Worm (Caenorhabditis elegans) whole organism, young adult: ENCODE data around the gene lec-12.

Source experiments
- B0035.1 ChIP-seq: sonication (generic microtip); optimal IDR thresholded peaks from 2 replicates; lab custom pipeline; 2016; ENCODE audit warnings: missing genetic modification characterization, mild to moderate bottlenecking, missing compliant biosample characterization, missing genotype, missing genetic modification reagents
- F10E7.11 ChIP-seq: sonication (generic microtip); optimal IDR thresholded peaks from 2 replicates; lab custom pipeline; 2017; ENCODE audit warnings: mild to moderate bottlenecking, missing genetic modification characterization, moderate library complexity, missing compliant biosample characterization
- F22D6.2 ChIP-seq: sonication (generic microtip); optimal IDR thresholded peaks from 2 replicates; lab custom pipeline; 2016; ENCODE audit warnings: mild to moderate bottlenecking, missing genetic modification characterization, missing compliant biosample characterization
- F52B5.7 ChIP-seq: sonication (generic microtip); optimal IDR thresholded peaks from 2 replicates; lab custom pipeline; 2016; ENCODE audit warnings: mild to moderate bottlenecking, missing genetic modification characterization, missing compliant biosample characterization
- F57A8.1 ChIP-seq: fragments of 200-800 bp; sonication (Bioruptor generic); optimal IDR thresholded peaks from 2 replicates; lab custom pipeline; 2018; ENCODE audit warnings: mild to moderate bottlenecking, missing genetic modification characterization, moderate library complexity, missing compliant biosample characterization
- T07F8.4 ChIP-seq: sonication (generic microtip); optimal IDR thresholded peaks from 2 replicates; lab custom pipeline; 2016; ENCODE audit warnings: mild to moderate bottlenecking, missing genetic modification characterization, moderate library complexity, missing compliant biosample characterization
- Y53G8AR.9 ChIP-seq: fragments of 200-800 bp; sonication (Bioruptor generic); conservative IDR thresholded peaks from 2 replicates; pipeline ENCODE4 v1.3.6; 2022; ENCODE audit warnings: missing genetic modification reagents, missing genetic modification characterization, missing compliant biosample characterization
- Y67H2A.10 ChIP-seq: fragments of 200-800 bp; sonication (Bioruptor generic); conservative IDR thresholded peaks from 2 replicates; pipeline ENCODE4 v1.3.6; 2022; ENCODE audit warnings: missing genetic modification reagents, missing genetic modification characterization, missing compliant biosample characterization
- Y95B8A.8 ChIP-seq: fragments of 200-800 bp; sonication (Bioruptor generic); IDR thresholded peaks from 2 replicates; pipeline ENCODE4 v1.3.6; 2022; ENCODE audit warnings: missing genetic modification reagents, missing genetic modification characterization, missing compliant biosample characterization
- ZK185.1 ChIP-seq: sonication (generic microtip); optimal IDR thresholded peaks from 2 replicates; lab custom pipeline; 2016; ENCODE audit warnings: mild to moderate bottlenecking, missing genetic modification characterization, missing compliant biosample characterization; ENCODE audit not compliant: poor library complexity, severe bottlenecking
- akir-1 ChIP-seq: fragments of 200-800 bp; sonication (Bioruptor generic); optimal IDR thresholded peaks from 2 replicates; lab custom pipeline; 2018; ENCODE audit warnings: mild to moderate bottlenecking, missing genetic modification characterization, moderate library complexity, missing compliant biosample characterization
- ama-1 ChIP-seq, 3 experiments: fragments of 150-350 bp in 1 of 3; sonication (generic microtip) in 2 of 3; optimal IDR thresholded peaks; 2 replicates each; lab custom pipeline; 2014 to 2018; ENCODE audit warnings: missing biosample characterization in 2 of 3, missing genetic modification characterization in 2 of 3, missing genetic modification reagents in 2 of 3
- aptf-2 ChIP-seq: fragments of 200-800 bp; sonication (Bioruptor generic); conservative IDR thresholded peaks from 2 replicates; pipeline ENCODE4 v1.3.6; 2022; ENCODE audit warnings: missing genetic modification reagents, missing genetic modification characterization, missing compliant biosample characterization
- atf-7 ChIP-seq: sonication (generic microtip); optimal IDR thresholded peaks from 2 replicates; lab custom pipeline; 2017; ENCODE audit warnings: mild to moderate bottlenecking, missing genetic modification characterization, missing compliant biosample characterization
- cebp-1 ChIP-seq, 2 experiments: fragments of 200-800 bp in 1 of 2; sonication (Bioruptor generic) in 1 of 2; sonication (generic microtip) in 1 of 2; IDR thresholded peaks in 1 of 2; optimal IDR thresholded peaks in 1 of 2; 2 replicates each; pipeline versions ENCODE4 v1.3.6 to Lab custom; 2017 to 2022; ENCODE audit warnings: missing compliant biosample characterization in 2 of 2, missing genetic modification characterization in 2 of 2, mild to moderate bottlenecking in 1 of 2, missing genetic modification reagents in 1 of 2, moderate library complexity in 1 of 2
- cebp-2 ChIP-seq: fragments of 200-800 bp; sonication (Bioruptor generic); IDR thresholded peaks from 2 replicates; pipeline ENCODE4 v1.3.6; 2022; ENCODE audit warnings: missing genetic modification characterization, missing compliant biosample characterization
- ceh-27 ChIP-seq: fragments of 200-800 bp; sonication (Bioruptor generic); optimal IDR thresholded peaks from 2 replicates; lab custom pipeline; 2018; ENCODE audit warnings: mild to moderate bottlenecking, missing genetic modification characterization, moderate library complexity, missing compliant biosample characterization
- chd-7 ChIP-seq: sonication (generic microtip); optimal IDR thresholded peaks from 2 replicates; lab custom pipeline; 2016; ENCODE audit warnings: mild to moderate bottlenecking, missing genetic modification characterization, moderate library complexity, missing compliant biosample characterization
- dox-1 ChIP-seq: fragments of 200-800 bp; sonication (Bioruptor generic); IDR thresholded peaks from 2 replicates; pipeline ENCODE4 v1.3.6; 2022; ENCODE audit warnings: missing genetic modification reagents, missing genetic modification characterization, missing compliant biosample characterization
- egl-18 ChIP-seq: fragments of 200-800 bp; sonication (Bioruptor generic); IDR thresholded peaks from 2 replicates; pipeline ENCODE4 v1.3.6; 2022; ENCODE audit warnings: missing genetic modification reagents, missing genetic modification characterization, missing compliant biosample characterization
- lin-26 ChIP-seq: fragments of 200-800 bp; sonication (Bioruptor generic); IDR thresholded peaks from 2 replicates; pipeline ENCODE4 v1.3.6; 2022; ENCODE audit warnings: missing genetic modification reagents, missing genetic modification characterization, missing compliant biosample characterization
- lin-35 ChIP-seq, 3 experiments: fragments of 150-350 bp in 2 of 3; sonication (generic microtip) in 1 of 3; optimal IDR thresholded peaks; 2 replicates each; lab custom pipeline; 2014 to 2018; ENCODE audit warnings: missing biosample characterization in 3 of 3, missing genetic modification characterization in 3 of 3, missing genetic modification reagents in 3 of 3
- lir-1 ChIP-seq: fragments of 200-800 bp; sonication (Bioruptor generic); conservative IDR thresholded peaks from 2 replicates; pipeline ENCODE4 v1.3.6; 2022; ENCODE audit warnings: missing genetic modification reagents, missing genetic modification characterization, missing compliant biosample characterization
- madf-3 ChIP-seq: fragments of 200-800 bp; sonication (Bioruptor generic); IDR thresholded peaks from 2 replicates; pipeline ENCODE4 v1.3.6; 2022; ENCODE audit warnings: missing genetic modification reagents, missing genetic modification characterization, missing compliant biosample characterization
- madf-6 ChIP-seq: fragments of 200-800 bp; sonication (Bioruptor generic); IDR thresholded peaks from 2 replicates; pipeline ENCODE4 v1.3.6; 2022; ENCODE audit warnings: missing genetic modification reagents, missing genetic modification characterization, missing compliant biosample characterization
- madf-8 ChIP-seq: fragments of 200-800 bp; sonication (Bioruptor generic); conservative IDR thresholded peaks from 2 replicates; pipeline ENCODE4 v1.3.6; 2022; ENCODE audit warnings: missing genetic modification reagents, missing genetic modification characterization, missing compliant biosample characterization
- mel-28 ChIP-seq: sonication (generic microtip); optimal IDR thresholded peaks from 2 replicates; lab custom pipeline; 2016; ENCODE audit warnings: borderline replicate concordance, mild to moderate bottlenecking, missing genetic modification characterization, missing compliant biosample characterization
- nfyb-1 ChIP-seq: fragments of 200-800 bp; sonication (Bioruptor generic); IDR thresholded peaks from 2 replicates; pipeline ENCODE4 v1.3.6; 2022; ENCODE audit warnings: missing genetic modification reagents, missing genetic modification characterization, missing compliant biosample characterization
- nhr-179 ChIP-seq: sonication (generic microtip); optimal IDR thresholded peaks from 2 replicates; lab custom pipeline; 2016; ENCODE audit warnings: mild to moderate bottlenecking, missing genetic modification characterization, missing compliant biosample characterization
- rcor-1 ChIP-seq: fragments of 200-800 bp; sonication (Bioruptor generic); IDR thresholded peaks from 2 replicates; pipeline ENCODE4 v1.3.6; 2022; ENCODE audit warnings: missing genetic modification reagents, missing genetic modification characterization, missing compliant biosample characterization
- somi-1 ChIP-seq: fragments of 200-800 bp; sonication (Bioruptor generic); optimal IDR thresholded peaks from 2 replicates; lab custom pipeline; 2018; ENCODE audit warnings: mild to moderate bottlenecking, missing genetic modification characterization, missing compliant biosample characterization
- ztf-22 ChIP-seq: fragments of 200-800 bp; sonication (Bioruptor generic); optimal IDR thresholded peaks from 2 replicates; lab custom pipeline; 2018; ENCODE audit warnings: mild to moderate bottlenecking, missing genetic modification characterization, moderate library complexity, missing compliant biosample characterization
- ztf-26 ChIP-seq: sonication (generic microtip); optimal IDR thresholded peaks from 2 replicates; lab custom pipeline; 2017; ENCODE audit warnings: missing genetic modification characterization, missing compliant biosample characterization

The lec-12 gene

DNA sequence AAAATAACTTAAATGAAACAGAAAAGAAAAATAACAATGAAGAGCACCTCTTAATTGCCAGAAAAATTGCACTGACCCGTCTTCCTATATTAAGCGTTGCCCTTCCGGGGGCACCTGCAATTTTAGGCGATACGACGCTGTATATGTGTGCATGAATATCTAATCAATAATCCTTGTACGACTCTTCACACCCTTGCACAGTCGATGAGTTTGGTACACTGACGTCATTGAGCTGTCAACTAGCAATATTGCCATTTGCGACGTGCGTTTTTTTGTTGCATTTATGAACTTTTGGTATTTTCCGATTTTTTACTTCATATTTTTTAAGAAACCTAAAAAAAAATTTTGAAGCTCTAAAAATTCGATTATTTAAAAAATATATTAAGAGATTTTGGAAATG lies 41.9 kb downstream of the lec-12 start, which contains the start of gene kin-34:
TSS of gene kin-34 (minus strand) at position 101 of the 400 bp plus-strand sequence.
- TF ChIP-seq nfyb-1 (GFP tag; lab: Robert Waterston, UW) (no peak), ama-1 (optimal IDR thresholded peaks at IDR 0.05; lab: Kevin White, UChicago) (no peak), ama-1 (GFP tag; optimal IDR thresholded peaks at IDR 0.05; lab: Kevin White, UChicago) (no peak), chd-7 (no peak), B0035.1 (no peak), mel-28 (tag; lab: Kevin White, UChicago) (no peak), ztf-26 (tag; lab: Kevin White, UChicago) (no peak), T07F8.4 (tag; lab: Kevin White, UChicago) (no peak), madf-6 (GFP tag; lab: Robert Waterston, UW) (no peak), ZK185.1 (tag; lab: Kevin White, UChicago) (no peak), madf-3 (GFP tag; lab: Robert Waterston, UW) (no peak), lir-1 (GFP tag; lab: Robert Waterston, UW) (no peak), Y95B8A.8 (no peak), nhr-179 (tag; lab: Kevin White, UChicago) (no peak), rcor-1 (no peak), lin-26 (GFP tag; lab: Robert Waterston, UW) (no peak), atf-7 (tag; lab: Kevin White, UChicago) (no peak), F22D6.2 (tag; lab: Kevin White, UChicago) (no peak), aptf-2 (GFP tag; lab: Robert Waterston, UW) (no peak), somi-1 (GFP tag; lab: Kevin White, UChicago) (no peak)

DNA sequence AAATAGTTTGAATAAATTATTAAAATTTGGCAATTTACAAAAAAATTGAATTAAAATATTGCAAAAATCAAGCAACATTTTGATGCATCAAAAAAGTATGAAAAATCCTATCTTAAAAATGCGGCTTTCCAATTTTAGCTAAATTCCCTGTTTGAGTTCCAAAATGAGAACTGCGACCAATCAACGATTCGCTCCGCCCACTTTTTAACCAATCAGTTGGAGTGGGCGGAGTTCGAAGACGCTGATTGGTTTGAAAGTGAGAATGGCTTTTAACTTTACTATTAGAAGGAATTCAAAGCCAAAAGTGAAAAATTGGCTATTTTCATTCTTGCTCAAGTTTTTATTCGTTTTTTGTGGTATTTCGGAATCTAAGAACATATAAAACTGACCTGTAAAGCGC lies 43.4 kb downstream of the lec-12 start:
- TF ChIP-seq egl-18 (no peak), ztf-26 (tag; lab: Kevin White, UChicago) (no peak)
- TF ChIP-seq, all 124 proteins: peak for 0

- TF ChIP-seq F57A8.1 (GFP tag; lab: Kevin White, UChicago) (no peak), rcor-1 (no peak), Y67H2A.10 (GFP tag; lab: Robert Waterston, UW) (no peak), ZK185.1 (tag; lab: Kevin White, UChicago) (no peak), cebp-2 (GFP tag; lab: Robert Waterston, UW) (no peak), cebp-1 (GFP tag; IDR thresholded peaks at IDR 0.05; lab: Robert Waterston, UW) (no peak), cebp-1 (tag; optimal IDR thresholded peaks at IDR 0.05; lab: Kevin White, UChicago) (no peak), ztf-22 (GFP tag; lab: Kevin White, UChicago) (no peak), dox-1 (no peak), ceh-27 (GFP tag; lab: Kevin White, UChicago) (no peak), F10E7.11 (no peak), madf-8 (GFP tag; lab: Robert Waterston, UW) (no peak), Y53G8AR.9 (GFP tag; lab: Robert Waterston, UW) (no peak), akir-1 (GFP tag; lab: Kevin White, UChicago) (no peak), atf-7 (tag; lab: Kevin White, UChicago) (no peak)
- TF ChIP-seq, all 124 proteins: peak for 0
Measured at ce11 chrV:248636-249035, 44.5 kb downstream of the lec-12 start.

ce11 chrV:251652-252051 lies 47.5 kb downstream of the lec-12 start, which contains the start of gene oac-39:
Gene oac-39 (minus strand): TSS chrV:251752.
- no peak for TF ChIP-seq lin-35 (GFP tag; optimal IDR thresholded peaks at IDR 0.05; lab: Kevin White, UChicago)
- no peak for TF ChIP-seq F52B5.7
